Worm (Caenorhabditis elegans) whole organism, L1 larva: ENCODE results near the gene ldh-1.

Source experiments
- C34B4.2 ChIP-seq: sonication (generic microtip); optimal IDR thresholded peaks from 2 replicates; lab custom pipeline; 2017; ENCODE audit warnings: mild to moderate bottlenecking, missing genetic modification characterization, missing compliant biosample characterization
- aly-2 ChIP-seq: fragments of 150-350 bp; optimal IDR thresholded peaks from 2 replicates; lab custom pipeline; 2014; ENCODE audit warnings: missing biosample characterization, missing genetic modification characterization
- elt-2 ChIP-seq: sonication (generic microtip); optimal IDR thresholded peaks from 2 replicates; lab custom pipeline; 2016; ENCODE audit warnings: missing genetic modification characterization, mild to moderate bottlenecking, inconsistent platforms, missing compliant biosample characterization, missing genetic modification reagents
- jun-1 ChIP-seq: fragments of 150-350 bp; optimal IDR thresholded peaks from 2 replicates; lab custom pipeline; 2014; ENCODE audit warnings: missing biosample characterization, missing genetic modification reagents, missing genetic modification characterization
- nhr-12 ChIP-seq: sonication (generic microtip); optimal IDR thresholded peaks from 2 replicates; lab custom pipeline; 2017; ENCODE audit warnings: missing biosample characterization, missing genetic modification characterization
- nhr-20 ChIP-seq: sonication (generic microtip); optimal IDR thresholded peaks from 2 replicates; lab custom pipeline; 2016; ENCODE audit warnings: mild to moderate bottlenecking, missing genetic modification characterization, missing compliant biosample characterization
- sptf-1 ChIP-seq: fragments of 150-350 bp; optimal IDR thresholded peaks from 2 replicates; lab custom pipeline; 2014; ENCODE audit warnings: missing biosample characterization, missing genetic modification characterization

- no peak for TF ChIP-seq nhr-12 (tag; lab: Kevin White, UChicago)
- TF ChIP-seq jun-1 = no peak
- no peak for TF ChIP-seq aly-2
- no peak for TF ChIP-seq nhr-20 (tag; lab: Kevin White, UChicago)
- no peak for TF ChIP-seq C34B4.2
- TF ChIP-seq sptf-1 = no peak
- TF ChIP-seq elt-2 (tag; lab: Kevin White, UChicago) = no peak
These were observed 48.4 kb downstream of the ldh-1 start, which contains the start of gene F44E5.15 for ce11 chrII:11772364-11772763.
